Fruit fly (Drosophila melanogaster): ENCODE data around the gene yem.

yem gene

dm6 chr3R:29124128-29124527, 1.4 kb upstream of the yem start (continued):
- peak; percentile 40 for TF ChIP-seq CG10267 (tag; optimal IDR thresholded peaks at IDR 0.05)
- TF ChIP-seq CG33557 (GFP tag; optimal IDR thresholded peaks at IDR 0.05): no peak
- TF ChIP-seq pum (GFP tag; optimal IDR thresholded peaks at IDR 0.05): peak; percentile 62
- TF ChIP-seq Nf-YC (tag; optimal IDR thresholded peaks at IDR 0.05): no peak
- TF ChIP-seq ham (GFP tag; IDR thresholded peaks at IDR 0.05): no peak
- no peak for TF ChIP-seq HmgZ (tag; optimal IDR thresholded peaks at IDR 0.05)
- TF ChIP-seq oc (tag; optimal IDR thresholded peaks at IDR 0.05): no peak
- TF ChIP-seq gsb (GFP tag; IDR thresholded peaks at IDR 0.05): peak; percentile 46
- TF ChIP-seq CG34376 (GFP tag; optimal IDR thresholded peaks at IDR 0.05): no peak
- TF ChIP-seq CG17328 (GFP tag; IDR thresholded peaks at IDR 0.05): peak; percentile 73
- TF ChIP-seq CG17802 (tag; optimal IDR thresholded peaks at IDR 0.05): peak; percentile 50
- no peak for TF ChIP-seq mld (GFP tag; IDR thresholded peaks at IDR 0.05; ENCODE audit: partially characterized antibody)
- TF ChIP-seq sc (optimal IDR thresholded peaks at IDR 0.05): no peak
- TF ChIP-seq sc (GFP tag; optimal IDR thresholded peaks at IDR 0.05): peak; percentile 28
- peak; percentile 77 for TF ChIP-seq jumu (GFP tag; optimal IDR thresholded peaks at IDR 0.05)
- TF ChIP-seq CG14710 (tag; optimal IDR thresholded peaks at IDR 0.05): peak; percentile 32
- TF ChIP-seq CG2120 (GFP tag; optimal IDR thresholded peaks at IDR 0.05): peak; percentile 71
- TF ChIP-seq CG30431 (GFP tag; optimal IDR thresholded peaks at IDR 0.05): peak; percentile 58
- TF ChIP-seq Atf3 (GFP tag; optimal IDR thresholded peaks at IDR 0.05): no peak
- TF ChIP-seq gro (GFP tag; optimal IDR thresholded peaks at IDR 0.05): peak; percentile 35
- no peak for TF ChIP-seq CG4328 (GFP tag; optimal IDR thresholded peaks at IDR 0.05)
- peak; percentile 18 for TF ChIP-seq Dad (GFP tag; optimal IDR thresholded peaks at IDR 0.05)
- 0 out of 2 replicates have a peak, but pooled peaks have one; percentile 36 for TF ChIP-seq CG31224 (GFP tag; IDR thresholded peaks at IDR 0.05)
- TF ChIP-seq CG4854 (GFP tag; optimal IDR thresholded peaks at IDR 0.05): no peak
- peak; percentile 7 for TF ChIP-seq CG15696 (tag; optimal IDR thresholded peaks at IDR 0.05)
- TF ChIP-seq CG9876 (GFP tag; optimal IDR thresholded peaks at IDR 0.05): peak; percentile 13
- TF ChIP-seq nerfin-2 (GFP tag; IDR thresholded peaks at IDR 0.05; ENCODE audit: partially characterized antibody): no peak
- no peak for TF ChIP-seq luna (GFP tag; optimal IDR thresholded peaks at IDR 0.05)
- peak; percentile 79 for TF ChIP-seq CG12769 (tag; optimal IDR thresholded peaks at IDR 0.05)
- TF ChIP-seq odd (GFP tag; optimal IDR thresholded peaks at IDR 0.05): no peak
- peak; percentile 42 for TF ChIP-seq ewg (GFP tag; optimal IDR thresholded peaks at IDR 0.05)
- TF ChIP-seq CG3407 (GFP tag; optimal IDR thresholded peaks at IDR 0.05): peak; percentile 38
- no peak for TF ChIP-seq stwl (tag; optimal IDR thresholded peaks at IDR 0.05)
- no peak for TF ChIP-seq ab (GFP tag; optimal IDR thresholded peaks at IDR 0.05)
- peak; percentile 56 for TF ChIP-seq CG17829 (tag; optimal IDR thresholded peaks at IDR 0.05)
- peak; percentile 70 for TF ChIP-seq phol (tag; optimal IDR thresholded peaks at IDR 0.05)
- TF ChIP-seq sna (GFP tag; IDR thresholded peaks at IDR 0.05; ENCODE audit: partially characterized antibody): no peak
- peak; percentile 14 for TF ChIP-seq CG10462 (GFP tag; optimal IDR thresholded peaks at IDR 0.05)
- TF ChIP-seq wor (GFP tag; IDR thresholded peaks at IDR 0.05): no peak
- TF ChIP-seq CG9609 (GFP tag; optimal IDR thresholded peaks at IDR 0.05): peak; percentile 4
- peak; percentile 58 for TF ChIP-seq MBD-R2 (GFP tag; IDR thresholded peaks at IDR 0.05)
- TF ChIP-seq sug (tag; optimal IDR thresholded peaks at IDR 0.05): no peak
- TF ChIP-seq fd96Cb (tag; optimal IDR thresholded peaks at IDR 0.05): peak; percentile 67
- no peak for TF ChIP-seq Bteb2 (GFP tag; optimal IDR thresholded peaks at IDR 0.05)
- 0 out of 3 replicates have a peak, but pooled peaks have one; percentile 56 for TF ChIP-seq CG3726 (GFP tag; IDR thresholded peaks at IDR 0.05)
- peak; percentile 69 for TF ChIP-seq Fer3 (tag; optimal IDR thresholded peaks at IDR 0.05)
- peak; percentile 63; the same call in 1 of the 3 replicates for TF ChIP-seq CG7357 (GFP tag; IDR thresholded peaks at IDR 0.05)
- no peak for TF ChIP-seq psq (GFP tag; optimal IDR thresholded peaks at IDR 0.05)
- TF ChIP-seq CG7745 (tag; optimal IDR thresholded peaks at IDR 0.05): no peak
- peak; percentile 57; the same call in 1 of the 2 replicates for TF ChIP-seq CG3847 (GFP tag; IDR thresholded peaks at IDR 0.05)
- peak; percentile 3 for TF ChIP-seq crc (GFP tag; optimal IDR thresholded peaks at IDR 0.05)

All from whole organism, embryonic.